Fruit fly (Drosophila melanogaster) whole organism, embryonic: ENCODE results near the gene Rfx.
A peak's percentile ranks its signal among the peaks of the same experiment; 100 is the strongest.

ENCODE experiments used
- ATbp ChIP-seq: fragments of 200-800 bp; sonication (Bioruptor generic); optimal IDR thresholded peaks from 2 replicates; lab custom pipeline; 2017; ENCODE audit warnings: missing biosample characterization, mild to moderate bottlenecking, missing genetic modification characterization, missing genetic modification reagents
- Bteb2 ChIP-seq: fragments of 200-800 bp; sonication (Bioruptor generic); optimal IDR thresholded peaks from 2 replicates; lab custom pipeline; 2016; ENCODE audit warnings: missing biosample characterization, missing genetic modification characterization
- CG10274 ChIP-seq: fragments of 200-800 bp; sonication (Bioruptor generic); optimal IDR thresholded peaks from 3 replicates; lab custom pipeline; 2017; ENCODE audit warnings: missing biosample characterization, mild to moderate bottlenecking, missing genetic modification characterization
- CG10321 ChIP-seq: fragments of 200-800 bp; sonication (Bioruptor generic); IDR thresholded peaks from 2 replicates; pipeline ENCODE4 v1.3.6; 2022; ENCODE audit warnings: missing biosample characterization, missing genetic modification characterization
- CG10959 ChIP-seq: fragments of 200-800 bp; sonication (Bioruptor generic); IDR thresholded peaks from 2 replicates; pipeline ENCODE4 v1.3.6; 2022; ENCODE audit warnings: missing biosample characterization, missing genetic modification characterization
- CG11398 ChIP-seq: fragments of 200-800 bp; sonication (Bioruptor generic); optimal IDR thresholded peaks from 2 replicates; lab custom pipeline; 2016; ENCODE audit warnings: missing biosample characterization, missing genetic modification characterization
- CG11504 ChIP-seq: fragments of 200-800 bp; sonication (Bioruptor generic); optimal IDR thresholded peaks from 3 replicates; lab custom pipeline; 2019; ENCODE audit warnings: missing biosample characterization, mild to moderate bottlenecking, missing genetic modification characterization, moderate library complexity
- CG14441 ChIP-seq: fragments of 200-800 bp; sonication (Bioruptor generic); IDR thresholded peaks from 2 replicates; pipeline ENCODE4 v1.3.6; 2022; ENCODE audit warnings: missing biosample characterization, missing genetic modification characterization
- CG14667 ChIP-seq: fragments of 200-800 bp; sonication (Bioruptor generic); IDR thresholded peaks from 2 replicates; pipeline ENCODE4 v1.3.6; 2022; ENCODE audit warnings: missing biosample characterization, missing genetic modification characterization
- CG31388 ChIP-seq: fragments of 200-800 bp; sonication (Bioruptor generic); optimal IDR thresholded peaks from 2 replicates; lab custom pipeline; 2016; ENCODE audit warnings: missing biosample characterization, missing genetic modification characterization
- CG31441 ChIP-seq: fragments of 200-800 bp; sonication (Bioruptor generic); IDR thresholded peaks from 2 replicates; pipeline ENCODE4 v1.3.6; 2022; ENCODE audit warnings: missing biosample characterization, missing genetic modification characterization
- CG32532 ChIP-seq: fragments of 200-800 bp; sonication (Bioruptor generic); IDR thresholded peaks from 2 replicates; pipeline ENCODE4 v1.3.6; 2022; ENCODE audit warnings: missing biosample characterization, missing genetic modification characterization
- CG32772 ChIP-seq: fragments of 200-800 bp; sonication (Bioruptor generic); IDR thresholded peaks from 2 replicates; pipeline ENCODE4 v1.3.6; 2022; ENCODE audit warnings: missing biosample characterization, missing genetic modification characterization
- CG4360 ChIP-seq: fragments of 200-800 bp; sonication (Bioruptor generic); IDR thresholded peaks from 2 replicates; pipeline ENCODE4 v1.3.6; 2022; ENCODE audit warnings: missing biosample characterization, missing genetic modification characterization
- CG5245 ChIP-seq: fragments of 200-800 bp; sonication (Bioruptor generic); optimal IDR thresholded peaks from 3 replicates; lab custom pipeline; 2016; ENCODE audit warnings: missing biosample characterization, missing genetic modification characterization
- CG6765 ChIP-seq: fragments of 200-800 bp; sonication (Bioruptor generic); optimal IDR thresholded peaks from 3 replicates; lab custom pipeline; 2017; ENCODE audit warnings: missing biosample characterization, mild to moderate bottlenecking, missing genetic modification characterization
- CG8290 ChIP-seq, 3 experiments: fragments of 200-800 bp; sonication (Bioruptor generic); optimal IDR thresholded peaks; 2 replicates each; lab custom pipeline; 2016 to 2019; ENCODE audit warnings: missing biosample characterization in 3 of 3, missing genetic modification characterization in 3 of 3, mild to moderate bottlenecking in 2 of 3, moderate library complexity in 1 of 3
- CG9876 ChIP-seq: fragments of 200-800 bp; sonication (Bioruptor generic); optimal IDR thresholded peaks from 2 replicates; lab custom pipeline; 2016; ENCODE audit warnings: missing biosample characterization, missing genetic modification characterization
- CG9932 ChIP-seq: fragments of 200-800 bp; sonication (Bioruptor generic); IDR thresholded peaks from 2 replicates; pipeline ENCODE4 v1.3.6; 2022; ENCODE audit warnings: missing biosample characterization, missing genetic modification characterization
- CkIIα-i1 ChIP-seq: fragments of 200-800 bp; sonication (Bioruptor generic); IDR thresholded peaks from 2 replicates; pipeline ENCODE4 v1.3.6; 2022; ENCODE audit warnings: missing biosample characterization, missing genetic modification characterization
- Dbx ChIP-seq: fragments of 200-800 bp; sonication (Bioruptor generic); IDR thresholded peaks from 3 replicates; pipeline ENCODE4 v1.3.6; 2022; ENCODE audit warnings: missing biosample characterization, missing genetic modification characterization
- Eip74EF ChIP-seq, 2 experiments: fragments of 200-800 bp in 1 of 2; fragments of >200 bp in 1 of 2; sonication (Bioruptor generic) in 1 of 2; optimal IDR thresholded peaks; 2 replicates each; lab custom pipeline; 2017 to 2019; ENCODE audit warnings: missing biosample characterization in 2 of 2, missing genetic modification characterization in 2 of 2, mild to moderate bottlenecking in 1 of 2, moderate library complexity in 1 of 2
- H15 ChIP-seq: fragments of 200-800 bp; sonication (Bioruptor generic); IDR thresholded peaks from 3 replicates; pipeline ENCODE4 v1.3.6; 2022; ENCODE audit warnings: missing biosample characterization, missing genetic modification characterization
- Hey ChIP-seq: fragments of 200-800 bp; sonication (Bioruptor generic); optimal IDR thresholded peaks from 3 replicates; lab custom pipeline; 2018; ENCODE audit warnings: missing biosample characterization, mild to moderate bottlenecking, missing genetic modification characterization
- Hmx ChIP-seq: fragments of 200-800 bp; sonication (Bioruptor generic); optimal IDR thresholded peaks from 2 replicates; lab custom pipeline; 2016; ENCODE audit warnings: missing biosample characterization, missing genetic modification characterization
- Hr51 ChIP-seq, 2 experiments: fragments of 200-800 bp; sonication (Bioruptor generic); optimal IDR thresholded peaks; 2 replicates in 1 of 2; 3 replicates in 1 of 2; lab custom pipeline; 2016 to 2018; ENCODE audit warnings: missing biosample characterization in 2 of 2, missing genetic modification characterization in 2 of 2, mild to moderate bottlenecking in 1 of 2, moderate library complexity in 1 of 2
- Jarid2 ChIP-seq: fragments of 200-800 bp; sonication (Bioruptor generic); optimal IDR thresholded peaks from 3 replicates; lab custom pipeline; 2017; ENCODE audit warnings: mild to moderate bottlenecking, missing biosample characterization, missing genetic modification reagents, missing genetic modification characterization
- Max ChIP-seq: fragments of 200-800 bp; sonication (Bioruptor generic); optimal IDR thresholded peaks from 2 replicates; lab custom pipeline; 2016; ENCODE audit warnings: missing biosample characterization, mild to moderate bottlenecking, missing genetic modification characterization
- Optix ChIP-seq: fragments of 200-800 bp; sonication (Bioruptor generic); IDR thresholded peaks from 3 replicates; pipeline ENCODE4 v1.3.6; 2022; ENCODE audit warnings: missing biosample characterization, missing genetic modification characterization
- ac ChIP-seq: fragments of 200-800 bp; sonication (Bioruptor generic); optimal IDR thresholded peaks from 3 replicates; lab custom pipeline; 2017; ENCODE audit warnings: missing biosample characterization, mild to moderate bottlenecking, missing genetic modification characterization
- cwo ChIP-seq: fragments of 200-800 bp; sonication (Bioruptor generic); optimal IDR thresholded peaks from 3 replicates; lab custom pipeline; 2017; ENCODE audit warnings: missing biosample characterization, missing genetic modification characterization, mild to moderate bottlenecking, moderate library complexity, missing genetic modification reagents
- esg ChIP-seq: fragments of 200-800 bp; sonication (Bioruptor generic); conservative IDR thresholded peaks from 2 replicates; pipeline ENCODE4 v1.3.6; 2022; ENCODE audit warnings: missing biosample characterization, missing genetic modification characterization
- eyg ChIP-seq: fragments of 200-800 bp; sonication (Bioruptor generic); optimal IDR thresholded peaks from 3 replicates; lab custom pipeline; 2016; ENCODE audit warnings: missing biosample characterization, missing genetic modification characterization
- ftz-f1 ChIP-seq: fragments of 200-800 bp; sonication (Bioruptor generic); optimal IDR thresholded peaks from 2 replicates; lab custom pipeline; 2016; ENCODE audit warnings: missing biosample characterization, missing genetic modification characterization
- gsb ChIP-seq: fragments of 200-800 bp; sonication (Bioruptor generic); IDR thresholded peaks from 2 replicates; pipeline ENCODE4 v1.3.6; 2022; ENCODE audit warnings: missing biosample characterization, missing genetic modification characterization
- hbn ChIP-seq: fragments of 200-800 bp; sonication (Bioruptor generic); IDR thresholded peaks from 2 replicates; pipeline ENCODE4 v1.3.6; 2022; ENCODE audit warnings: missing biosample characterization, missing genetic modification characterization; ENCODE audit not compliant: partially characterized antibody
- jigr1 ChIP-seq: fragments of 200-800 bp; sonication (Bioruptor generic); IDR thresholded peaks from 3 replicates; pipeline ENCODE4 v1.3.6; 2022; ENCODE audit warnings: missing biosample characterization, missing genetic modification characterization
- kni ChIP-seq: fragments of 200-800 bp; sonication (Bioruptor generic); optimal IDR thresholded peaks from 3 replicates; lab custom pipeline; 2017; ENCODE audit warnings: mild to moderate bottlenecking, missing biosample characterization, missing genetic modification reagents, missing genetic modification characterization
- lab ChIP-seq: fragments of 200-800 bp; sonication (Bioruptor generic); optimal IDR thresholded peaks from 3 replicates; lab custom pipeline; 2017; ENCODE audit warnings: missing biosample characterization, missing genetic modification characterization, mild to moderate bottlenecking, moderate library complexity, missing genetic modification reagents
- nom ChIP-seq: fragments of 200-800 bp; sonication (Bioruptor generic); optimal IDR thresholded peaks from 2 replicates; lab custom pipeline; 2017; ENCODE audit warnings: missing biosample characterization, missing genetic modification characterization, mild to moderate bottlenecking, moderate library complexity, missing genetic modification reagents
- oc ChIP-seq: fragments of 200-800 bp; sonication (Bioruptor generic); optimal IDR thresholded peaks from 2 replicates; lab custom pipeline; 2018; ENCODE audit warnings: missing biosample characterization, mild to moderate bottlenecking, missing genetic modification characterization, moderate library complexity
- salm ChIP-seq: fragments of 200-800 bp; sonication (Bioruptor generic); optimal IDR thresholded peaks from 2 replicates; lab custom pipeline; 2018; ENCODE audit warnings: missing biosample characterization, mild to moderate bottlenecking, missing genetic modification characterization
- sob ChIP-seq: fragments of 200-800 bp; sonication (Bioruptor generic); IDR thresholded peaks from 2 replicates; pipeline ENCODE4 v1.3.6; 2022; ENCODE audit warnings: missing biosample characterization, missing genetic modification characterization
- sr ChIP-seq: fragments of 200-800 bp; sonication (Bioruptor generic); IDR thresholded peaks from 3 replicates; pipeline ENCODE4 v1.3.6; 2022; ENCODE audit warnings: missing biosample characterization, missing genetic modification characterization
- tin ChIP-seq: fragments of 200-800 bp; sonication (Bioruptor generic); optimal IDR thresholded peaks from 3 replicates; lab custom pipeline; 2016; ENCODE audit warnings: missing biosample characterization, missing genetic modification characterization
- trem ChIP-seq: fragments of 200-800 bp; optimal IDR thresholded peaks from 3 replicates; lab custom pipeline; 2019; ENCODE audit warnings: missing biosample characterization, mild to moderate bottlenecking, missing genetic modification characterization, moderate library complexity
- tx ChIP-seq: fragments of 200-800 bp; sonication (Bioruptor generic); optimal IDR thresholded peaks from 2 replicates; lab custom pipeline; 2016; ENCODE audit warnings: missing biosample characterization, missing genetic modification characterization
- unc-4 ChIP-seq: fragments of 200-800 bp; sonication (Bioruptor generic); IDR thresholded peaks from 2 replicates; pipeline ENCODE4 v1.3.6; 2022; ENCODE audit warnings: missing biosample characterization, missing genetic modification characterization; ENCODE audit not compliant: partially characterized antibody
- unpg ChIP-seq: fragments of 200-800 bp; sonication (Bioruptor generic); optimal IDR thresholded peaks from 3 replicates; lab custom pipeline; 2018; ENCODE audit warnings: missing biosample characterization, mild to moderate bottlenecking, missing genetic modification characterization, moderate library complexity
- vvl ChIP-seq: fragments of 200-800 bp; sonication (Bioruptor generic); IDR thresholded peaks from 2 replicates; pipeline ENCODE4 v1.3.6; 2022; ENCODE audit warnings: missing biosample characterization, missing genetic modification characterization
- zfh2 ChIP-seq: fragments of 200-800 bp; sonication (Bioruptor generic); optimal IDR thresholded peaks from 2 replicates; lab custom pipeline; 2016; ENCODE audit warnings: missing biosample characterization, missing genetic modification characterization

Rfx gene

dm6 chr3R:10370495-10370894, 7.4 kb downstream of the Rfx start (continued):
- TF ChIP-seq Hr51 (GFP tag; optimal IDR thresholded peaks at IDR 0.05; lab: Kevin White, UChicago) (no peak), lab (no peak), esg (GFP tag; lab: Robert Waterston, UW) (no peak), Dbx (no peak), gsb (GFP tag; lab: Robert Waterston, UW) (no peak), trem (tag; lab: Kevin White, UChicago) (no peak), salm (tag; lab: Kevin White, UChicago) (no peak), unpg (GFP tag; lab: Kevin White, UChicago) (no peak), ftz-f1 (GFP tag; lab: Kevin White, UChicago) (no peak), CG10321 (GFP tag; lab: Robert Waterston, UW) (no peak), tx (GFP tag; lab: Kevin White, UChicago) (no peak), jigr1 (GFP tag; lab: Robert Waterston, UW) (no peak), CG14441 (GFP tag; lab: Robert Waterston, UW) (no peak), CG31388 (GFP tag; lab: Kevin White, UChicago) (no peak), CG32772 (GFP tag; lab: Robert Waterston, UW) (no peak), Bteb2 (no peak), CG14667 (GFP tag; lab: Robert Waterston, UW) (0 out of 2 replicates have a peak, but pooled peaks have one; percentile 27), eyg (GFP tag; lab: Kevin White, UChicago) (no peak), H15 (GFP tag; lab: Robert Waterston, UW) (no peak), cwo (GFP tag; lab: Kevin White, UChicago) (no peak), nom (no peak), Hmx (GFP tag; lab: Kevin White, UChicago) (no peak), vvl (GFP tag; lab: Robert Waterston, UW) (0 out of 2 replicates have a peak, but pooled peaks have one; percentile 26), CG4360 (no peak), Max (GFP tag; lab: Kevin White, UChicago) (no peak), CkIIα-i1 (no peak), Optix (GFP tag; lab: Robert Waterston, UW) (no peak), CG10959 (GFP tag; lab: Robert Waterston, UW) (peak; percentile 27; the same call in 1 of the 2 replicates), CG31441 (no peak), CG8290 (GFP tag; optimal IDR thresholded peaks at IDR 0.05; lab: Kevin White, UChicago) (no peak), CG8290 (tag; optimal IDR thresholded peaks at IDR 0.05; lab: Kevin White, UChicago) (no peak), CG11504 (tag; lab: Kevin White, UChicago) (peak; percentile 49), CG11398 (GFP tag; lab: Kevin White, UChicago) (no peak), kni (GFP tag; lab: Kevin White, UChicago) (no peak), ATbp (no peak), ac (GFP tag; lab: Kevin White, UChicago) (no peak), tin (GFP tag; lab: Kevin White, UChicago) (peak; percentile 42), Jarid2 (GFP tag; lab: Kevin White, UChicago) (no peak), sob (GFP tag; lab: Robert Waterston, UW) (no peak), CG5245 (GFP tag; lab: Kevin White, UChicago) (no peak), CG9876 (GFP tag; lab: Kevin White, UChicago) (no peak), unc-4 (GFP tag; lab: Robert Waterston, UW) (no peak), oc (tag; lab: Kevin White, UChicago) (peak; percentile 52), hbn (GFP tag; lab: Robert Waterston, UW) (no peak), Hey (tag; lab: Kevin White, UChicago) (no peak), CG10274 (GFP tag; lab: Kevin White, UChicago) (no peak), zfh2 (GFP tag; lab: Kevin White, UChicago) (no peak), CG32532 (GFP tag; lab: Robert Waterston, UW) (no peak), sr (GFP tag; lab: Robert Waterston, UW) (no peak), CG9932 (no peak), Eip74EF (GFP tag; optimal IDR thresholded peaks at IDR 0.05; lab: Kevin White, UChicago) (no peak), CG6765 (GFP tag; lab: Kevin White, UChicago) (no peak)
